Comparison of ENCODE assay signal across 4 worm cellular contexts in genomic region chrIV:682726-683340, ce11.
TF ChIP-seq lines count a peak whose summit lies in the region.

No protein-coding gene starts in this region.

TF ChIP-seq in whole organism, L2 larva, 48 proteins besides CTCF, POLR2A, EP300 and RAD21 (continued from another document):
- TF ChIP-seq lin-39 (tag; optimal IDR thresholded peaks at IDR 0.05; lab: Kevin White, UChicago): no peak
- peak; percentile 58 for TF ChIP-seq F13H6.1 (tag; optimal IDR thresholded peaks at IDR 0.05; lab: Kevin White, UChicago)
- TF ChIP-seq mdl-1 (tag; optimal IDR thresholded peaks at IDR 0.05; lab: Kevin White, UChicago): peak; percentile 12 to 15
- no peak for TF ChIP-seq dmd-4 (tag; optimal IDR thresholded peaks at IDR 0.05; lab: Kevin White, UChicago)
- no peak for TF ChIP-seq ztf-1 (GFP tag; conservative IDR thresholded peaks at IDR 0.05; lab: Robert Waterston, UW)
- peak; percentile 8 for TF ChIP-seq nhr-6 (tag; optimal IDR thresholded peaks at IDR 0.05; lab: Kevin White, UChicago)
- TF ChIP-seq lin-13 (GFP tag; optimal IDR thresholded peaks at IDR 0.05; lab: Kevin White, UChicago): no peak
- TF ChIP-seq nhr-21 (tag; optimal IDR thresholded peaks at IDR 0.05; lab: Kevin White, UChicago): peak; percentile 81
- TF ChIP-seq sma-9 (GFP tag; optimal IDR thresholded peaks at IDR 0.05; lab: Kevin White, UChicago): peak; percentile 58
- no peak for TF ChIP-seq sma-9 (tag; optimal IDR thresholded peaks at IDR 0.05; lab: Kevin White, UChicago)
- TF ChIP-seq nhr-10 (tag; optimal IDR thresholded peaks at IDR 0.05; lab: Kevin White, UChicago): no peak
- TF ChIP-seq elt-1 (tag; optimal IDR thresholded peaks at IDR 0.05; lab: Kevin White, UChicago): no peak
- no peak for TF ChIP-seq peb-1 (tag; optimal IDR thresholded peaks at IDR 0.05; lab: Kevin White, UChicago)
- TF ChIP-seq nhr-11 (tag; optimal IDR thresholded peaks at IDR 0.05; lab: Kevin White, UChicago): peak; percentile 23
- peak; percentile 4 for TF ChIP-seq sem-4 (tag; optimal IDR thresholded peaks at IDR 0.05; lab: Kevin White, UChicago)
- TF ChIP-seq aly-2 (tag; optimal IDR thresholded peaks at IDR 0.05; lab: Kevin White, UChicago): no peak
- peak; percentile 87 for TF ChIP-seq blmp-1 (tag; optimal IDR thresholded peaks at IDR 0.05; lab: Kevin White, UChicago; ENCODE audit: insufficient read depth)
- TF ChIP-seq unc-39 (tag; optimal IDR thresholded peaks at IDR 0.05; lab: Kevin White, UChicago): no peak
- peak; percentile 28 for TF ChIP-seq nhr-77 (tag; optimal IDR thresholded peaks at IDR 0.05; lab: Kevin White, UChicago)
- TF ChIP-seq zag-1 (tag; optimal IDR thresholded peaks at IDR 0.05; lab: Kevin White, UChicago): no peak
- TF ChIP-seq crh-2 (tag; optimal IDR thresholded peaks at IDR 0.05; lab: Kevin White, UChicago): peak; percentile 44
- no peak for TF ChIP-seq alr-1 (tag; optimal IDR thresholded peaks at IDR 0.05; lab: Kevin White, UChicago)
- no peak for TF ChIP-seq nhr-237 (tag; optimal IDR thresholded peaks at IDR 0.05; lab: Kevin White, UChicago)
- TF ChIP-seq gmeb-1 (tag; optimal IDR thresholded peaks at IDR 0.05; lab: Kevin White, UChicago): peak; percentile 69
- TF ChIP-seq nhr-12 (tag; optimal IDR thresholded peaks at IDR 0.05; lab: Kevin White, UChicago): no peak

TF ChIP-seq in whole organism, L4 larva, 104 proteins besides CTCF, POLR2A, EP300 and RAD21 (continued from another document and continues in another):
- TF ChIP-seq ama-1 (optimal IDR thresholded peaks at IDR 0.05; lab: Kevin White, UChicago): no peak
- TF ChIP-seq nhr-237 (tag; optimal IDR thresholded peaks at IDR 0.05; lab: Kevin White, UChicago): no peak
- no peak for TF ChIP-seq nhr-102 (tag; optimal IDR thresholded peaks at IDR 0.05; lab: Kevin White, UChicago)
- TF ChIP-seq lin-1 (GFP tag; IDR thresholded peaks at IDR 0.05; lab: Robert Waterston, UW): peak; percentile 30; the same call in 1 of the 2 replicates
- TF ChIP-seq attf-4 (tag; optimal IDR thresholded peaks at IDR 0.05; lab: Kevin White, UChicago): no peak
- no peak for TF ChIP-seq pha-4 (GFP tag; IDR thresholded peaks at IDR 0.05; lab: Robert Waterston, UW)
- TF ChIP-seq pha-4 (tag; optimal IDR thresholded peaks at IDR 0.05; lab: Kevin White, UChicago): no peak
- no peak for TF ChIP-seq lin-15B (tag; optimal IDR thresholded peaks at IDR 0.05; lab: Kevin White, UChicago)
- TF ChIP-seq ztf-7 (tag; optimal IDR thresholded peaks at IDR 0.05; lab: Kevin White, UChicago): peak; percentile 57
- peak; percentile 52; the same call in 1 of the 2 replicates for TF ChIP-seq mdt-29 (GFP tag; IDR thresholded peaks at IDR 0.05; lab: Robert Waterston, UW)
- peak; percentile 81 for TF ChIP-seq ctbp-1 (GFP tag; IDR thresholded peaks at IDR 0.05; lab: Robert Waterston, UW)
- peak; percentile 77 for TF ChIP-seq mxl-3 (GFP tag; optimal IDR thresholded peaks at IDR 0.05; lab: Kevin White, UChicago)
- peak; percentile 76 for TF ChIP-seq tra-1 (GFP tag; IDR thresholded peaks at IDR 0.05; lab: Robert Waterston, UW)
- TF ChIP-seq Y5F2A.4 (GFP tag; optimal IDR thresholded peaks at IDR 0.05; lab: Kevin White, UChicago): peak; percentile 69
- peak; percentile 31 for TF ChIP-seq egl-27 (tag; optimal IDR thresholded peaks at IDR 0.05; lab: Kevin White, UChicago)
- TF ChIP-seq spr-3 (GFP tag; optimal IDR thresholded peaks at IDR 0.05; lab: Kevin White, UChicago): peak; percentile 65
- peak; percentile 75 for TF ChIP-seq Y105C5A.15 (GFP tag; IDR thresholded peaks at IDR 0.05; lab: Robert Waterston, UW)
- peak; percentile 81 for TF ChIP-seq vab-7 (GFP tag; IDR thresholded peaks at IDR 0.05; lab: Robert Waterston, UW)
- peak; percentile 82; the same call in 1 of the 2 replicates for TF ChIP-seq D1046.2 (GFP tag; IDR thresholded peaks at IDR 0.05; lab: Robert Waterston, UW)
- peak; percentile 80; the same call in 1 of the 2 replicates for TF ChIP-seq nhr-41 (GFP tag; IDR thresholded peaks at IDR 0.05; lab: Robert Waterston, UW)
- peak; percentile 91 for TF ChIP-seq dmd-8 (GFP tag; IDR thresholded peaks at IDR 0.05; lab: Robert Waterston, UW)
- peak; percentile 94 for TF ChIP-seq egl-43 (GFP tag; IDR thresholded peaks at IDR 0.05; lab: Robert Waterston, UW)
- peak; percentile 82 for TF ChIP-seq nhr-111 (GFP tag; optimal IDR thresholded peaks at IDR 0.05; lab: Kevin White, UChicago)
- TF ChIP-seq nhr-6 (tag; optimal IDR thresholded peaks at IDR 0.05; lab: Kevin White, UChicago): no peak
- TF ChIP-seq php-3 (GFP tag; IDR thresholded peaks at IDR 0.05; lab: Robert Waterston, UW): peak; percentile 58
- peak; percentile 80 for TF ChIP-seq gei-8 (GFP tag; optimal IDR thresholded peaks at IDR 0.05; lab: Kevin White, UChicago)
- TF ChIP-seq nhr-11 (tag; optimal IDR thresholded peaks at IDR 0.05; lab: Kevin White, UChicago): peak; percentile 35
- TF ChIP-seq lin-13 (GFP tag; optimal IDR thresholded peaks at IDR 0.05; lab: Kevin White, UChicago): no peak
- TF ChIP-seq F44E2.7 (GFP tag; IDR thresholded peaks at IDR 0.05; lab: Robert Waterston, UW): 0 out of 2 replicates have a peak, but pooled peaks have one; percentile 69
- TF ChIP-seq zfp-2 (tag; optimal IDR thresholded peaks at IDR 0.05; lab: Kevin White, UChicago): peak; percentile 19
- TF ChIP-seq snpc-1.2 (GFP tag; IDR thresholded peaks at IDR 0.05; lab: Robert Waterston, UW): peak; percentile 85
- no peak for TF ChIP-seq tag-97 (GFP tag; IDR thresholded peaks at IDR 0.05; lab: Robert Waterston, UW)
- peak; percentile 84 for TF ChIP-seq hlh-11 (tag; optimal IDR thresholded peaks at IDR 0.05; lab: Kevin White, UChicago)
- TF ChIP-seq madf-5 (GFP tag; IDR thresholded peaks at IDR 0.05; lab: Robert Waterston, UW): peak; percentile 48 to 77; a peak in 1 of 4 replicates
- TF ChIP-seq hif-1 (tag; optimal IDR thresholded peaks at IDR 0.05; lab: Kevin White, UChicago): peak in 1 of 2 experiments; percentile 62
- 0 out of 2 replicates have a peak, but pooled peaks have one; percentile 75 for TF ChIP-seq Y75B8A.6 (GFP tag; IDR thresholded peaks at IDR 0.05; lab: Robert Waterston, UW)

TF ChIP-seq in whole organism, late embryonic, 69 proteins besides CTCF, POLR2A, EP300 and RAD21 (continued from another document and continues in another):
- TF ChIP-seq ceh-34 (tag; optimal IDR thresholded peaks at IDR 0.05; lab: Kevin White, UChicago) (peak; percentile 63), ceh-18 (tag; optimal IDR thresholded peaks at IDR 0.05; lab: Kevin White, UChicago) (peak; percentile 75), nfya-1 (tag; optimal IDR thresholded peaks at IDR 0.05; lab: Kevin White, UChicago) (peak; percentile 32), ztf-16 (tag; optimal IDR thresholded peaks at IDR 0.05; lab: Kevin White, UChicago) (peak; percentile 76), K09A11.1 (tag; optimal IDR thresholded peaks at IDR 0.05; lab: Kevin White, UChicago; ENCODE audit: insufficient read depth) (peak; percentile 37), hlh-13 (GFP tag; optimal IDR thresholded peaks at IDR 0.05; lab: Kevin White, UChicago) (peak; percentile 50), C38D4.7 (GFP tag; optimal IDR thresholded peaks at IDR 0.05; lab: Kevin White, UChicago) (peak; percentile 71), ceh-48 (tag; optimal IDR thresholded peaks at IDR 0.05; lab: Kevin White, UChicago) (peak; percentile 9), rnt-1 (tag; optimal IDR thresholded peaks at IDR 0.05; lab: Kevin White, UChicago) (peak; percentile 65), ceh-45 (GFP tag; IDR thresholded peaks at IDR 0.05; lab: Robert Waterston, UW) (peak; percentile 81), ceh-31 (tag; optimal IDR thresholded peaks at IDR 0.05; lab: Kevin White, UChicago) (peak; percentile 48), C08G9.2 (tag; optimal IDR thresholded peaks at IDR 0.05; lab: Kevin White, UChicago) (peak; percentile 69), eyg-1 (tag; optimal IDR thresholded peaks at IDR 0.05; lab: Kevin White, UChicago) (peak; percentile 34), tbx-7 (tag; optimal IDR thresholded peaks at IDR 0.05; lab: Kevin White, UChicago) (peak; percentile 46), elt-2 (tag; optimal IDR thresholded peaks at IDR 0.05; lab: Kevin White, UChicago) (peak; percentile 81), ceh-30 (tag; optimal IDR thresholded peaks at IDR 0.05; lab: Kevin White, UChicago) (peak; percentile 51), ama-1 (optimal IDR thresholded peaks at IDR 0.05; lab: Kevin White, UChicago) (no peak), fkh-6 (tag; optimal IDR thresholded peaks at IDR 0.05; lab: Kevin White, UChicago) (peak; percentile 56), tbx-2 (tag; optimal IDR thresholded peaks at IDR 0.05; lab: Kevin White, UChicago) (peak; percentile 66), hlh-15 (tag; optimal IDR thresholded peaks at IDR 0.05; lab: Kevin White, UChicago) (no peak), sdc-2 (tag; optimal IDR thresholded peaks at IDR 0.05; lab: Kevin White, UChicago) (peak; percentile 60), pqm-1 (tag; optimal IDR thresholded peaks at IDR 0.05; lab: Kevin White, UChicago) (peak; percentile 55), ceh-19 (GFP tag; optimal IDR thresholded peaks at IDR 0.05; lab: Kevin White, UChicago) (peak; percentile 64), ceh-9 (tag; optimal IDR thresholded peaks at IDR 0.05; lab: Kevin White, UChicago) (no peak), syd-9 (tag; optimal IDR thresholded peaks at IDR 0.05; lab: Kevin White, UChicago) (peak; percentile 50), unc-86 (tag; optimal IDR thresholded peaks at IDR 0.05; lab: Kevin White, UChicago) (peak; percentile 67), che-1 (tag; optimal IDR thresholded peaks at IDR 0.05; lab: Kevin White, UChicago) (peak; percentile 72), gmeb-2 (tag; optimal IDR thresholded peaks at IDR 0.05; lab: Kevin White, UChicago) (peak; percentile 77), ttx-3 (tag; optimal IDR thresholded peaks at IDR 0.05; lab: Kevin White, UChicago) (peak; percentile 59), sox-2 (GFP tag; IDR thresholded peaks at IDR 0.05; lab: Robert Waterston, UW) (no peak), unc-3 (GFP tag; conservative IDR thresholded peaks at IDR 0.05; lab: Robert Waterston, UW) (peak; percentile 81), unc-3 (tag; optimal IDR thresholded peaks at IDR 0.05; lab: Kevin White, UChicago) (peak; percentile 23), pha-4 (tag; optimal IDR thresholded peaks at IDR 0.05; lab: Kevin White, UChicago) (no peak), sox-4 (tag; optimal IDR thresholded peaks at IDR 0.05; lab: Kevin White, UChicago) (peak; percentile 71), ets-4 (tag; optimal IDR thresholded peaks at IDR 0.05; lab: Kevin White, UChicago) (peak; percentile 7), ahr-1 (tag; optimal IDR thresholded peaks at IDR 0.05; lab: Kevin White, UChicago) (no peak), elt-4 (tag; optimal IDR thresholded peaks at IDR 0.05; lab: Kevin White, UChicago) (peak; percentile 25), nhr-232 (tag; optimal IDR thresholded peaks at IDR 0.05; lab: Kevin White, UChicago) (peak; percentile 68), ceh-2 (tag; optimal IDR thresholded peaks at IDR 0.05; lab: Kevin White, UChicago) (peak; percentile 44), unc-42 (tag; optimal IDR thresholded peaks at IDR 0.05; lab: Kevin White, UChicago) (peak; percentile 21)

TF ChIP-seq in whole organism, mixed stage, embryonic, 35 proteins besides CTCF, POLR2A, EP300 and RAD21 (continued from another document):
- TF ChIP-seq unc-39 (tag; optimal IDR thresholded peaks at IDR 0.05; lab: Kevin White, UChicago) (no peak), pha-4 (tag; optimal IDR thresholded peaks at IDR 0.05; lab: Kevin White, UChicago) (no peak), flh-1 (GFP tag; optimal IDR thresholded peaks at IDR 0.05; lab: Kevin White, UChicago) (peak; percentile 66), nhr-28 (tag; optimal IDR thresholded peaks at IDR 0.05; lab: Kevin White, UChicago) (no peak), hlh-1 (tag; optimal IDR thresholded peaks at IDR 0.05; lab: Kevin White, UChicago) (peak; percentile 0), nhr-12 (tag; optimal IDR thresholded peaks at IDR 0.05; lab: Kevin White, UChicago) (no peak)
